ENCODE assay signal across 1 fruit fly cellular context in the genomic region with DNA sequence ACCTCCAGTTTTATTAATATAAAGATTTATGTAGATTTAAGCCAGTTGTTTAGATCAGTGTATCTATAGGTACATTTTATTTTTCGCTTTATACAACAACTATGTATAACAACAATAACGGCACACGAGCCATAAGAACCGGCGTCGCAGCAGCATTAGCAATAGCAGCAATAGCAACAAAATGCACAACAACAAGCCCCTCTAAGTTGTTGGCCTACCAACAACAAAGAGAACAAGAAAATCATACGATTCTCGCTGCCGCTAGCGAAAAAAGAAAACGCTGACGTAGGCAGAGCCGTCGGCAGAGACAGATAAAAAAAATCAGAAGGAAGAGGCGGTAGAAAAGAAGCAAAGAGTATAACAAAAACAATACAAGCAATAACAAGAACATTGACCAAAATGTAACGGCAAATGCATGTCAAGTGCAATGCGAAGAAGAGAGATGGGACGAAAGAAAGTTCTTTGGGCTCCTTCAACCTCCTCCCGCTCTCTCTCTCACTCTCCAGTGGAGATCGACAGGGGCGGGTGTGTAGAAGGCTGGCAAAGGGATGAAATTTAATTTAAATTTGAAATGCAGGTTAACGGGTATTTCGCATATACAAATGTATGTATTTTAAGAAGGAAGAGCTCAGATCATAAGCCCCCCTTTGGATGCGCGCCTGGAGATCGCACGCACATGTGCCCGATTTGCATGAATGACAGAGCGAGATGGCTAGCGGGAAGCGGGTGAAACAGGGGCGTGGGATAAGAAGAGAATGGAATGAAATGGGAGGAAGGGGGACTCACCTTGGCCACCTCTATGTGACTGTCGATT.
TF ChIP-seq lines count a peak whose summit lies in the region.

No protein-coding gene starts in this region.

TF ChIP-seq in whole organism, embryonic, 481 proteins besides CTCF, POLR2A, EP300 and RAD21 (continued from another document and continues in another):
- TF ChIP-seq hbn (GFP tag; IDR thresholded peaks at IDR 0.05; lab: Robert Waterston, UW; ENCODE audit: partially characterized antibody): no peak
- TF ChIP-seq CG4282 (GFP tag; optimal IDR thresholded peaks at IDR 0.05; lab: Kevin White, UChicago): peak; percentile 95
- peak; percentile 99 for TF ChIP-seq Sox102F (GFP tag; optimal IDR thresholded peaks at IDR 0.05; lab: Kevin White, UChicago)
- TF ChIP-seq Ets65A (GFP tag; lab: Kevin White, UChicago): peak; percentile 100
- peak; percentile 97 for TF ChIP-seq gcm (GFP tag; optimal IDR thresholded peaks at IDR 0.05; lab: Kevin White, UChicago)
- TF ChIP-seq sima (GFP tag; optimal IDR thresholded peaks at IDR 0.05; lab: Kevin White, UChicago): peak; percentile 95
- peak; percentile 98 for TF ChIP-seq tx (GFP tag; optimal IDR thresholded peaks at IDR 0.05; lab: Kevin White, UChicago)
- peak; percentile 94 for TF ChIP-seq CG31388 (GFP tag; optimal IDR thresholded peaks at IDR 0.05; lab: Kevin White, UChicago)
- peak; percentile 99 for TF ChIP-seq Ssrp (tag; optimal IDR thresholded peaks at IDR 0.05; lab: Kevin White, UChicago)
- TF ChIP-seq Rx (GFP tag; IDR thresholded peaks at IDR 0.05; lab: Robert Waterston, UW): peak; percentile 99
- TF ChIP-seq CG16863 (GFP tag; optimal IDR thresholded peaks at IDR 0.05; lab: Kevin White, UChicago): peak; percentile 99
- TF ChIP-seq CG34422 (GFP tag; IDR thresholded peaks at IDR 0.05; lab: Robert Waterston, UW): peak; percentile 99
- no peak for TF ChIP-seq CG14860 (GFP tag; IDR thresholded peaks at IDR 0.05; lab: Robert Waterston, UW; ENCODE audit: partially characterized antibody)
- peak; percentile 99 for TF ChIP-seq zfh2 (GFP tag; optimal IDR thresholded peaks at IDR 0.05; lab: Kevin White, UChicago)
- TF ChIP-seq CG3065 (GFP tag; optimal IDR thresholded peaks at IDR 0.05; lab: Kevin White, UChicago): peak; percentile 97
- TF ChIP-seq gsb (GFP tag; IDR thresholded peaks at IDR 0.05; lab: Robert Waterston, UW): peak; percentile 96
- peak; percentile 100 for TF ChIP-seq Med (GFP tag; lab: Kevin White, UChicago)
- peak; percentile 98 for TF ChIP-seq Dip3 (GFP tag; optimal IDR thresholded peaks at IDR 0.05; lab: Kevin White, UChicago)
- peak; percentile 98 for TF ChIP-seq CG30403 (GFP tag; optimal IDR thresholded peaks at IDR 0.05; lab: Kevin White, UChicago)
- TF ChIP-seq al (GFP tag; IDR thresholded peaks at IDR 0.05; lab: Robert Waterston, UW): peak; percentile 97
- peak; percentile 95 to 98 for TF ChIP-seq Hr51 (GFP tag; optimal IDR thresholded peaks at IDR 0.05; lab: Kevin White, UChicago)
- TF ChIP-seq z (GFP tag; IDR thresholded peaks at IDR 0.05; lab: Robert Waterston, UW): peak; percentile 81; the same call in 2 of the 3 replicates
- TF ChIP-seq CG9437 (GFP tag; optimal IDR thresholded peaks at IDR 0.05; lab: Kevin White, UChicago): peak; percentile 90
- peak; percentile 96 for TF ChIP-seq klu (GFP tag; IDR thresholded peaks at IDR 0.05; lab: Robert Waterston, UW)
- TF ChIP-seq CG30431 (GFP tag; optimal IDR thresholded peaks at IDR 0.05; lab: Kevin White, UChicago): peak; percentile 99
- no peak for TF ChIP-seq Hr39 (optimal IDR thresholded peaks at IDR 0.05; lab: Kevin White, UChicago)
- peak; percentile 97 for TF ChIP-seq CG7556 (GFP tag; optimal IDR thresholded peaks at IDR 0.05; lab: Kevin White, UChicago)
- peak in 1 of 2 experiments; percentile 91 for TF ChIP-seq Hr78 (GFP tag; optimal IDR thresholded peaks at IDR 0.05; lab: Kevin White, UChicago)
- TF ChIP-seq NK7.1 (GFP tag; optimal IDR thresholded peaks at IDR 0.05; lab: Kevin White, UChicago): peak; percentile 96
- TF ChIP-seq CG7987 (GFP tag; optimal IDR thresholded peaks at IDR 0.05; lab: Kevin White, UChicago): peak; percentile 94
- peak; percentile 92 for TF ChIP-seq CG3163 (GFP tag; optimal IDR thresholded peaks at IDR 0.05; lab: Kevin White, UChicago)
- TF ChIP-seq zf30C (GFP tag; optimal IDR thresholded peaks at IDR 0.05; lab: Kevin White, UChicago): no peak
- TF ChIP-seq peb (GFP tag; IDR thresholded peaks at IDR 0.05; lab: Robert Waterston, UW): peak; percentile 98
- peak; percentile 95 for TF ChIP-seq MTF-1 (GFP tag; optimal IDR thresholded peaks at IDR 0.05; lab: Kevin White, UChicago; ENCODE audit: borderline replicate concordance)
- no peak for TF ChIP-seq pan (optimal IDR thresholded peaks at IDR 0.05; lab: Kevin White, UChicago)
- peak in 1 of 2 experiments; percentile 98 for TF ChIP-seq pan (GFP tag; optimal IDR thresholded peaks at IDR 0.05 in 1 of 2, IDR thresholded peaks at IDR 0.05 in 1 of 2)
- peak; percentile 98 for TF ChIP-seq CG10959 (GFP tag; IDR thresholded peaks at IDR 0.05; lab: Robert Waterston, UW)
- TF ChIP-seq CG1792 (GFP tag; optimal IDR thresholded peaks at IDR 0.05; lab: Kevin White, UChicago): peak; percentile 97
- peak; percentile 99 for TF ChIP-seq ranshi (GFP tag; IDR thresholded peaks at IDR 0.05; lab: Robert Waterston, UW)
- peak; percentile 98 for TF ChIP-seq ATbp (GFP tag; optimal IDR thresholded peaks at IDR 0.05; lab: Kevin White, UChicago)
- TF ChIP-seq hth (optimal IDR thresholded peaks at IDR 0.05; lab: Kevin White, UChicago): no peak
- TF ChIP-seq pnt (GFP tag; optimal IDR thresholded peaks at IDR 0.05; lab: Kevin White, UChicago): peak; percentile 99
- peak; percentile 85 for TF ChIP-seq Hey (tag; optimal IDR thresholded peaks at IDR 0.05; lab: Kevin White, UChicago)
- peak; percentile 95 for TF ChIP-seq cwo (GFP tag; optimal IDR thresholded peaks at IDR 0.05; lab: Kevin White, UChicago)
- peak; percentile 96 for TF ChIP-seq CG14050 (GFP tag; IDR thresholded peaks at IDR 0.05; lab: Robert Waterston, UW)
- peak; percentile 91 for TF ChIP-seq CG6654 (GFP tag; optimal IDR thresholded peaks at IDR 0.05; lab: Kevin White, UChicago)
- TF ChIP-seq Elba2 (GFP tag; optimal IDR thresholded peaks at IDR 0.05; lab: Kevin White, UChicago): peak; percentile 89
- peak; percentile 94 for TF ChIP-seq CG12104 (GFP tag; optimal IDR thresholded peaks at IDR 0.05; lab: Kevin White, UChicago)
- no peak for TF ChIP-seq D (optimal IDR thresholded peaks at IDR 0.05; lab: Kevin White, UChicago)
- peak; percentile 99 for TF ChIP-seq D (GFP tag; optimal IDR thresholded peaks at IDR 0.05; lab: Kevin White, UChicago)
- TF ChIP-seq zen (tag; optimal IDR thresholded peaks at IDR 0.05; lab: Kevin White, UChicago): peak; percentile 96
- TF ChIP-seq CG11696 (GFP tag; IDR thresholded peaks at IDR 0.05; lab: Robert Waterston, UW): peak; percentile 92
- TF ChIP-seq CG13424 (tag; optimal IDR thresholded peaks at IDR 0.05; lab: Kevin White, UChicago): peak; percentile 97
- peak; percentile 85 for TF ChIP-seq CkIIα-i1 (GFP tag; IDR thresholded peaks at IDR 0.05; lab: Robert Waterston, UW)
- no peak for TF ChIP-seq h (optimal IDR thresholded peaks at IDR 0.05; lab: Kevin White, UChicago)
- TF ChIP-seq ac (GFP tag; optimal IDR thresholded peaks at IDR 0.05; lab: Kevin White, UChicago): peak; percentile 93
- peak; percentile 97 for TF ChIP-seq gce (GFP tag; IDR thresholded peaks at IDR 0.05; lab: Robert Waterston, UW)
- peak; percentile 96 for TF ChIP-seq crol (GFP tag; IDR thresholded peaks at IDR 0.05; lab: Robert Waterston, UW)
- TF ChIP-seq CG7963 (GFP tag; IDR thresholded peaks at IDR 0.05; lab: Robert Waterston, UW; ENCODE audit: partially characterized antibody): no peak
- TF ChIP-seq kay (GFP tag; optimal IDR thresholded peaks at IDR 0.05; lab: Kevin White, UChicago): peak; percentile 96
- TF ChIP-seq Mrtf (GFP tag; IDR thresholded peaks at IDR 0.05; lab: Robert Waterston, UW): peak; percentile 98
- peak; percentile 94 for TF ChIP-seq odd (GFP tag; optimal IDR thresholded peaks at IDR 0.05; lab: Kevin White, UChicago)
- TF ChIP-seq Usf (GFP tag; optimal IDR thresholded peaks at IDR 0.05; lab: Kevin White, UChicago): peak; percentile 99
- TF ChIP-seq CG12659 (GFP tag; optimal IDR thresholded peaks at IDR 0.05; lab: Kevin White, UChicago): peak; percentile 98
- TF ChIP-seq NC2β (GFP tag; optimal IDR thresholded peaks at IDR 0.05; lab: Kevin White, UChicago): peak; percentile 98
- peak; percentile 97 for TF ChIP-seq Atf6 (GFP tag; IDR thresholded peaks at IDR 0.05; lab: Robert Waterston, UW)
- TF ChIP-seq CG2199 (GFP tag; IDR thresholded peaks at IDR 0.05; lab: Robert Waterston, UW): peak; percentile 98
- peak; percentile 88 for TF ChIP-seq CG14965 (GFP tag; optimal IDR thresholded peaks at IDR 0.05; lab: Kevin White, UChicago; ENCODE audit: borderline replicate concordance)
- peak; percentile 97 for TF ChIP-seq trh (GFP tag; optimal IDR thresholded peaks at IDR 0.05; lab: Kevin White, UChicago)
- peak; percentile 99 for TF ChIP-seq CG17359 (tag; optimal IDR thresholded peaks at IDR 0.05; lab: Kevin White, UChicago)
- peak; percentile 97 for TF ChIP-seq jigr1 (GFP tag; IDR thresholded peaks at IDR 0.05; lab: Robert Waterston, UW)
- TF ChIP-seq lmd (GFP tag; IDR thresholded peaks at IDR 0.05; lab: Robert Waterston, UW): peak; percentile 99
- no peak for TF ChIP-seq lov (optimal IDR thresholded peaks at IDR 0.05; lab: Kevin White, UChicago)
- TF ChIP-seq lov (GFP tag; IDR thresholded peaks at IDR 0.05; lab: Robert Waterston, UW): peak; percentile 99
- TF ChIP-seq CG30020 (tag; optimal IDR thresholded peaks at IDR 0.05; lab: Kevin White, UChicago): peak; percentile 83
- peak; percentile 97 for TF ChIP-seq CG14710 (tag; optimal IDR thresholded peaks at IDR 0.05; lab: Kevin White, UChicago)
- TF ChIP-seq NFAT (GFP tag; IDR thresholded peaks at IDR 0.05; lab: Robert Waterston, UW): peak; percentile 99
- peak; percentile 25 for TF ChIP-seq HLHmδ (GFP tag; optimal IDR thresholded peaks at IDR 0.05; lab: Kevin White, UChicago)
- peak; percentile 98 for TF ChIP-seq CG13123 (GFP tag; optimal IDR thresholded peaks at IDR 0.05; lab: Kevin White, UChicago)
- peak; percentile 98 for TF ChIP-seq CG8944 (GFP tag; optimal IDR thresholded peaks at IDR 0.05; lab: Kevin White, UChicago)
- TF ChIP-seq dmrt99B (tag; optimal IDR thresholded peaks at IDR 0.05; lab: Kevin White, UChicago): peak; percentile 98
- TF ChIP-seq ttk (GFP tag; IDR thresholded peaks at IDR 0.05; lab: Robert Waterston, UW): peak; percentile 98
- TF ChIP-seq croc (GFP tag; conservative IDR thresholded peaks at IDR 0.05; lab: Robert Waterston, UW): peak; percentile 99
- peak; percentile 41 for TF ChIP-seq abd-A (tag; optimal IDR thresholded peaks at IDR 0.05; lab: Kevin White, UChicago)
- TF ChIP-seq CG8290 (GFP tag; optimal IDR thresholded peaks at IDR 0.05; lab: Kevin White, UChicago): peak; percentile 93
- TF ChIP-seq CG8290 (tag; optimal IDR thresholded peaks at IDR 0.05; lab: Kevin White, UChicago): peak; percentile 41 to 99
- TF ChIP-seq CG7786 (GFP tag; optimal IDR thresholded peaks at IDR 0.05; lab: Kevin White, UChicago): peak; percentile 99
- peak; percentile 91 for TF ChIP-seq Poxn (GFP tag; IDR thresholded peaks at IDR 0.05; lab: Robert Waterston, UW)
- no peak for TF ChIP-seq HLH4C (GFP tag; IDR thresholded peaks at IDR 0.05; lab: Robert Waterston, UW; ENCODE audit: partially characterized antibody)
- TF ChIP-seq Xrp1 (GFP tag; IDR thresholded peaks at IDR 0.05; lab: Robert Waterston, UW): peak; percentile 100
- TF ChIP-seq CG15479 (GFP tag; optimal IDR thresholded peaks at IDR 0.05; lab: Kevin White, UChicago): no peak
- peak; percentile 95 for TF ChIP-seq Asciz (GFP tag; optimal IDR thresholded peaks at IDR 0.05; lab: Kevin White, UChicago)
- peak; percentile 99 for TF ChIP-seq CG11456 (GFP tag; IDR thresholded peaks at IDR 0.05; lab: Robert Waterston, UW)
- TF ChIP-seq dysf (GFP tag; IDR thresholded peaks at IDR 0.05; lab: Robert Waterston, UW): peak; percentile 99
- peak; percentile 99 for TF ChIP-seq Optix (GFP tag; IDR thresholded peaks at IDR 0.05; lab: Robert Waterston, UW)
- TF ChIP-seq NfI (GFP tag; optimal IDR thresholded peaks at IDR 0.05; lab: Kevin White, UChicago): peak; percentile 98
- TF ChIP-seq run (tag; optimal IDR thresholded peaks at IDR 0.05; lab: Kevin White, UChicago): peak; percentile 92
- TF ChIP-seq gt (GFP tag; IDR thresholded peaks at IDR 0.05; lab: Robert Waterston, UW): peak; percentile 99
- no peak for TF ChIP-seq tna (GFP tag; IDR thresholded peaks at IDR 0.05; lab: Robert Waterston, UW; ENCODE audit: partially characterized antibody)
- TF ChIP-seq Side (GFP tag; optimal IDR thresholded peaks at IDR 0.05; lab: Kevin White, UChicago): peak; percentile 98
- TF ChIP-seq CG11247 (GFP tag; IDR thresholded peaks at IDR 0.05; lab: Robert Waterston, UW): peak; percentile 99
- TF ChIP-seq usp (GFP tag; optimal IDR thresholded peaks at IDR 0.05; lab: Kevin White, UChicago): no peak
- TF ChIP-seq Lpt (GFP tag; optimal IDR thresholded peaks at IDR 0.05; lab: Kevin White, UChicago): no peak
- TF ChIP-seq CG31365 (tag; optimal IDR thresholded peaks at IDR 0.05; lab: Kevin White, UChicago): peak; percentile 86
- TF ChIP-seq trem (tag; optimal IDR thresholded peaks at IDR 0.05; lab: Kevin White, UChicago): peak; percentile 95
- peak; percentile 98 for TF ChIP-seq vfl (GFP tag; optimal IDR thresholded peaks at IDR 0.05; lab: Kevin White, UChicago)
- TF ChIP-seq amos (GFP tag; IDR thresholded peaks at IDR 0.05; lab: Robert Waterston, UW; ENCODE audit: partially characterized antibody): no peak
- TF ChIP-seq grau (tag; optimal IDR thresholded peaks at IDR 0.05; lab: Kevin White, UChicago): peak; percentile 97
- TF ChIP-seq CG6791 (GFP tag; IDR thresholded peaks at IDR 0.05; lab: Robert Waterston, UW; ENCODE audit: partially characterized antibody): no peak
- TF ChIP-seq Sox100B (GFP tag; optimal IDR thresholded peaks at IDR 0.05; lab: Kevin White, UChicago): peak; percentile 93
- peak; percentile 26 for TF ChIP-seq pzg (GFP tag; optimal IDR thresholded peaks at IDR 0.05; lab: Kevin White, UChicago)
- peak; percentile 76 for TF ChIP-seq CG3995 (GFP tag; optimal IDR thresholded peaks at IDR 0.05; lab: Kevin White, UChicago)
- peak; percentile 98 for TF ChIP-seq CG4730 (GFP tag; IDR thresholded peaks at IDR 0.05; lab: Robert Waterston, UW)
- TF ChIP-seq jing (GFP tag; optimal IDR thresholded peaks at IDR 0.05; lab: Kevin White, UChicago): peak; percentile 97
- peak; percentile 92 for TF ChIP-seq D19B (GFP tag; optimal IDR thresholded peaks at IDR 0.05; lab: Kevin White, UChicago)
- TF ChIP-seq chinmo (GFP tag; IDR thresholded peaks at IDR 0.05; lab: Robert Waterston, UW; ENCODE audit: partially characterized antibody): peak; percentile 90; the same call in 2 of the 4 replicates
- peak; percentile 98 for TF ChIP-seq Dbx (GFP tag; IDR thresholded peaks at IDR 0.05; lab: Robert Waterston, UW)
- peak; percentile 99 for TF ChIP-seq Dad (GFP tag; optimal IDR thresholded peaks at IDR 0.05; lab: Kevin White, UChicago)
- TF ChIP-seq fd96Cb (tag; optimal IDR thresholded peaks at IDR 0.05; lab: Kevin White, UChicago): peak; percentile 99
- peak; percentile 97 to 99 for TF ChIP-seq Pdp1 (GFP tag; optimal IDR thresholded peaks at IDR 0.05; lab: Kevin White, UChicago)
- TF ChIP-seq CG32767 (GFP tag; IDR thresholded peaks at IDR 0.05; lab: Robert Waterston, UW): peak; percentile 97
